Worm (Caenorhabditis elegans): Measurements from ENCODE around the gene fip-5.

DNA sequence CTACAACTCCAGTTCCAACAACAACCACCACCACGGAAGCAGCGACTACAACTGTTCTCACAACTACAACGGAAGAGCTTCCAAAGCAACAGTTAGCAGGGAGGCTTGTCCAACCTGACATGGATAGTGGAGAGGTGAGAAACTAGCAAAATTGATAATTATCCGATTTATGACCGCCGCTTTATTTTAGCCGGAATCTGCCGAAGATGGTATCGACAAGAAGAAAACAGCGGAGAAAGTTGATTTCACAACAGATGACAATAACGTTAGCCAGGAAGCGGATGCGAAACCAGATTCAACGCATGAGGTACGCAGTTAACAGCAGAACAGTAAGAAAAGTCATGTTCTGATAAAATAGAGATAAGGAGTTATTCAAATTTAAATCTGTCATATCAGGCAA lies 15.9 kb downstream of the fip-5 start:
- no peak for TF ChIP-seq ceh-43 (GFP tag; optimal IDR thresholded peaks at IDR 0.05)
- no peak for TF ChIP-seq nhr-237 (tag; optimal IDR thresholded peaks at IDR 0.05)
- no peak for TF ChIP-seq ztf-11 (tag; optimal IDR thresholded peaks at IDR 0.05)
- no peak for TF ChIP-seq nhr-76 (tag; optimal IDR thresholded peaks at IDR 0.05)
- TF ChIP-seq unc-62 (GFP tag; optimal IDR thresholded peaks at IDR 0.05), result no peak
- TF ChIP-seq snpc-4 (tag; optimal IDR thresholded peaks at IDR 0.05), result no peak
- no peak for TF ChIP-seq lsy-2 (tag; optimal IDR thresholded peaks at IDR 0.05)
- TF ChIP-seq ces-1 (GFP tag; optimal IDR thresholded peaks at IDR 0.05), result no peak
- TF ChIP-seq lin-32 (GFP tag; optimal IDR thresholded peaks at IDR 0.05), result no peak
- TF ChIP-seq lin-13 (tag; optimal IDR thresholded peaks at IDR 0.05), result no peak
- TF ChIP-seq sptf-1 (tag; optimal IDR thresholded peaks at IDR 0.05), result no peak
- TF ChIP-seq elt-1 (tag; optimal IDR thresholded peaks at IDR 0.05; ENCODE audit: borderline replicate concordance, insufficient read depth), result peak; percentile 27
